Fruit fly (Drosophila melanogaster): ENCODE results near the gene Tbh.

- TF ChIP-seq Atf-2 (GFP tag; optimal IDR thresholded peaks at IDR 0.05) (no peak), cwo (GFP tag; optimal IDR thresholded peaks at IDR 0.05) (no peak), CG17912 (GFP tag; optimal IDR thresholded peaks at IDR 0.05) (no peak), hth (optimal IDR thresholded peaks at IDR 0.05) (no peak), CG13424 (tag; optimal IDR thresholded peaks at IDR 0.05) (no peak), CG14965 (GFP tag; optimal IDR thresholded peaks at IDR 0.05; ENCODE audit: borderline replicate concordance) (no peak), Hsf (GFP tag; optimal IDR thresholded peaks at IDR 0.05) (no peak), CG13894 (tag; optimal IDR thresholded peaks at IDR 0.05) (no peak), wdn (GFP tag; IDR thresholded peaks at IDR 0.05) (no peak), ham (GFP tag; IDR thresholded peaks at IDR 0.05) (no peak), CG4328 (GFP tag; optimal IDR thresholded peaks at IDR 0.05) (no peak), Dll (GFP tag; IDR thresholded peaks at IDR 0.05; ENCODE audit: partially characterized antibody) (no peak), CG33213 (GFP tag; optimal IDR thresholded peaks at IDR 0.05) (no peak)
Measured at dm6 chrX:7979202-7979601, 16.3 kb upstream of the Tbh start.

All from whole organism, embryonic.